Worm (Caenorhabditis elegans): ENCODE measurements around the gene rpn-3.

DNA sequence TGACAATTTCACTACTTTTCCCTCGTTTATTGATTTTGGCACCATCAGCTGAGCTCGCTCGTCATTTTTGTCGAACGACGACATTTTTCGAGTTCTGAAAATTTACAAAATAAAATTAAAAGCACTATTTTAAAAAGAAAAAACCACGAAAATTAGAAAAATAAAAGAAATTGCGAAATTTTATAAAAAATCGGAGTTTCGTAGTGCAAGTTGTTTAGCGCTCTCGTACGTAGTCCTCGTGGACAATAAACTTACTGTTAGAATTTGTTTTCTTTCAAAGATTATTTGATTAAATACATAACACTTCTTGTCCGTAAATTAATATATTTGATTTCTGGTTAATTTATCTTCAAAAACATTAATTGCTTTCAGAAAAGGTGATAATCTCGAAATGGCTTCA is 43.1 kb downstream of the rpn-3 start, which contains the start of the genes ess-2 and F42H10.2:
- TF ChIP-seq lin-13 (GFP tag; optimal IDR thresholded peaks at IDR 0.05) (peak; percentile 50), efl-1 (optimal IDR thresholded peaks at IDR 0.05) (peak; percentile 54 to 56), efl-1 (GFP tag; optimal IDR thresholded peaks at IDR 0.05 in 1 of 2) (peak; percentile 52 to 93), nhr-20 (tag; optimal IDR thresholded peaks at IDR 0.05) (peak; percentile 39), egl-27 (tag; optimal IDR thresholded peaks at IDR 0.05) (no peak), ces-1 (GFP tag; optimal IDR thresholded peaks at IDR 0.05) (no peak), ceh-90 (tag; optimal IDR thresholded peaks at IDR 0.05) (no peak), lir-3 (tag; optimal IDR thresholded peaks at IDR 0.05; ENCODE audit: poor library complexity) (no peak), dsc-1 (tag; optimal IDR thresholded peaks at IDR 0.05) (peak; percentile 2), nhr-11 (tag; optimal IDR thresholded peaks at IDR 0.05) (no peak), mab-9 (GFP tag; IDR thresholded peaks at IDR 0.05) (no peak), ztf-4 (tag; optimal IDR thresholded peaks at IDR 0.05) (no peak), pag-3 (tag; optimal IDR thresholded peaks at IDR 0.05; ENCODE audit: borderline replicate concordance, insufficient read depth) (no peak)

Measured in whole organism, L1 larva.